Worm (Caenorhabditis elegans): ENCODE results near the gene srj-15.

The srj-15 gene

ce11 chrV:1940472-1941221 lies 24.1 kb downstream of the srj-15 start:
- TF ChIP-seq ces-1 (GFP tag; optimal IDR thresholded peaks at IDR 0.05) (no peak), nhr-12 (tag; optimal IDR thresholded peaks at IDR 0.05) (no peak), unc-39 (tag; optimal IDR thresholded peaks at IDR 0.05) (no peak), ceh-43 (GFP tag; optimal IDR thresholded peaks at IDR 0.05) (no peak), nhr-2 (tag; optimal IDR thresholded peaks at IDR 0.05) (no peak), ham-2 (GFP tag; optimal IDR thresholded peaks at IDR 0.05) (no peak), mep-1 (tag; optimal IDR thresholded peaks at IDR 0.05) (no peak), unc-120 (tag; optimal IDR thresholded peaks at IDR 0.05; ENCODE audit: poor library complexity, severe bottlenecking) (no peak), lsy-2 (tag; optimal IDR thresholded peaks at IDR 0.05) (no peak), tbx-8 (GFP tag; optimal IDR thresholded peaks at IDR 0.05) (no peak), snpc-4 (tag; optimal IDR thresholded peaks at IDR 0.05) (no peak), pha-4 (tag; optimal IDR thresholded peaks at IDR 0.05) (no peak), lin-13 (tag; optimal IDR thresholded peaks at IDR 0.05) (no peak), mab-5 (tag; optimal IDR thresholded peaks at IDR 0.05) (no peak), cnd-1 (tag; optimal IDR thresholded peaks at IDR 0.05) (no peak), flh-1 (GFP tag; optimal IDR thresholded peaks at IDR 0.05) (no peak), nhr-76 (tag; optimal IDR thresholded peaks at IDR 0.05) (no peak), drap-1 (GFP tag; optimal IDR thresholded peaks at IDR 0.05) (no peak), nhr-237 (tag; optimal IDR thresholded peaks at IDR 0.05) (no peak), lin-32 (GFP tag; optimal IDR thresholded peaks at IDR 0.05) (no peak)

DNA sequence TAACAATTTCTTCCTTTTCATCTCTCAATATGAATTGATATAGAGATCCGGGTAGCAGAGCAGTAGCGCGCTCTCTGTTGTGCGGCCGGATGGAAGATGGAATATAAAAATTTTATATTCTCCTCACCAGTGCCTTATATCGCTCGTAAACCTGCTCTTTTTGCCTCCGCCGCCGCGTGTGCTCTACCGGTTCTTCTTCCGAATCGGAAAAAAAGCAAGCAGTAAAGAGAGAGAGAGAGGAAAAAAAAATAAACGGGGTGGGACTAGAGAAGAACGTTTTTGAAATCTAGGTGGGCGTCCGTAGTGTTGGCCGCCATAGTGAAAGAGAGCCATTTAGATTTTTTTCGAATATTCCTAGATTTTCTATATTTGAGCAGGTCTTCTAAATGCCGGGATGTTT lies 26.7 kb downstream of the srj-15 start, which contains the start of gene glb-25:
TSS of gene glb-25 (plus strand) at position 301 of the 400 bp plus-strand sequence.
- TF ChIP-seq elt-1 (tag; optimal IDR thresholded peaks at IDR 0.05; ENCODE audit: borderline replicate concordance, insufficient read depth) (no peak), flh-1 (GFP tag; optimal IDR thresholded peaks at IDR 0.05) (no peak), sptf-1 (tag; optimal IDR thresholded peaks at IDR 0.05) (no peak), lin-13 (tag; optimal IDR thresholded peaks at IDR 0.05) (no peak), lsy-2 (tag; optimal IDR thresholded peaks at IDR 0.05) (no peak), mab-5 (tag; optimal IDR thresholded peaks at IDR 0.05) (no peak)

DNA sequence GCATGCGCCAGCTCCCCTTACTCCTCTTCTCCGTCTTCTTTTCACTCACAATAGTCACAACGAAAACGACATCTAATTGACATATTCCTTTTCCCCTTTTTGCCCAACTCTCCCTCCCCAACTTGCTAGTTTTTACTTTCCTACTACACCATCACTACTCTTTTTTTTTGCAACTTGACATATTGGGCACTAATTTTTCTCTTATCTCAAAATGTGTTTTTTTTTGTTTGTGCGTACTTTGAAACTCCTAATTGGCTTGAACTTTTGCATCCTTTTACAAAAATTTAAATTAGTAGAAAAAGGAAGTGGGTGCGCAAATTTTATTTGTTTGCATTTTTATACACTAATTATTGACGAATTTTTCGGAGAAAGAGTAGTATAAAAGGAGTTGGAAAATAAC lies 29.2 kb downstream of the srj-15 start:
- no peak for TF ChIP-seq elt-1 (tag; optimal IDR thresholded peaks at IDR 0.05; ENCODE audit: borderline replicate concordance, insufficient read depth)

- TF ChIP-seq nhr-2 (tag; optimal IDR thresholded peaks at IDR 0.05) = no peak
- TF ChIP-seq nhr-28 (tag; optimal IDR thresholded peaks at IDR 0.05) = no peak
- TF ChIP-seq cnd-1 (tag; optimal IDR thresholded peaks at IDR 0.05) = no peak
- TF ChIP-seq unc-39 (tag; optimal IDR thresholded peaks at IDR 0.05) = no peak
- no peak for TF ChIP-seq lsy-2 (tag; optimal IDR thresholded peaks at IDR 0.05)
- no peak for TF ChIP-seq bed-3 (GFP tag; optimal IDR thresholded peaks at IDR 0.05)
- TF ChIP-seq nhr-237 (tag; optimal IDR thresholded peaks at IDR 0.05) = no peak
- TF ChIP-seq drap-1 (GFP tag; optimal IDR thresholded peaks at IDR 0.05) = no peak
- no peak for TF ChIP-seq mab-5 (tag; optimal IDR thresholded peaks at IDR 0.05)
- TF ChIP-seq blmp-1 (tag; optimal IDR thresholded peaks at IDR 0.05) = no peak
Observed at ce11 chrV:1928473-1928872, 36.2 kb downstream of the srj-15 start.

DNA sequence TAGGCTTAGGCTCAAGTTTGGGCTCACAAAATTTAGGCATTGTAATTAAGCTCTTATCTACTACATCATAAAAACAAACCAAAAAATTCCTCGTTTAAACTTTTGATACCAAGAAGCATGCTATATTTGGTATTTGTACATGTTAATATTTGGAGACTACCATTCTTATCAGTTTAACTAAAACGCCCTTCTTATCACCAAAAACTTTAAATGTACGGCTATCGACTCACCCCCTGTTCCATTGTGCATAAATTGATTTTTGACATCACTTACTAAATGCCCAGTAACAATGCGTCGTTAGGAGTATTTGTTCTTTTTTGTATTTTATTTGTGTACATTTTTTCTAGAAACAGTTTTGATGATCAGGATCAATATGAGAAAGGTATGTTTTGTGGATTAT lies 37.7 kb downstream of the srj-15 start, which contains the start of gene T06A1.5:
TSS of gene T06A1.5 (plus strand) at position 209 of the 400 bp plus-strand sequence.
- TF ChIP-seq ztf-11 (tag; optimal IDR thresholded peaks at IDR 0.05) (no peak), nhr-2 (tag; optimal IDR thresholded peaks at IDR 0.05) (no peak), mls-2 (tag; optimal IDR thresholded peaks at IDR 0.05) (no peak), pha-4 (tag; optimal IDR thresholded peaks at IDR 0.05) (no peak)

ce11 chrV:1925487-1925886 lies 39.2 kb downstream of the srj-15 start, which contains the start of gene T06A1.1:
T06A1.1 (minus strand) TSS chrV:1925587.
- TF ChIP-seq elt-1 (tag; optimal IDR thresholded peaks at IDR 0.05; ENCODE audit: borderline replicate concordance, insufficient read depth) (no peak), elt-3 (tag; optimal IDR thresholded peaks at IDR 0.05) (no peak), drap-1 (GFP tag; optimal IDR thresholded peaks at IDR 0.05) (no peak), mls-2 (tag; optimal IDR thresholded peaks at IDR 0.05) (no peak), nhr-12 (tag; optimal IDR thresholded peaks at IDR 0.05) (no peak), M03D4.4 (tag; optimal IDR thresholded peaks at IDR 0.05) (no peak), lin-32 (GFP tag; optimal IDR thresholded peaks at IDR 0.05) (no peak), sptf-1 (tag; optimal IDR thresholded peaks at IDR 0.05) (no peak), tbx-8 (GFP tag; optimal IDR thresholded peaks at IDR 0.05) (no peak), hlh-1 (tag; optimal IDR thresholded peaks at IDR 0.05) (no peak), ces-1 (GFP tag; optimal IDR thresholded peaks at IDR 0.05) (no peak), mep-1 (tag; optimal IDR thresholded peaks at IDR 0.05) (no peak)
